Fruit fly (Drosophila melanogaster) whole organism, embryonic: ENCODE measurements around the gene loqs.

Experiments used
- Bgb ChIP-seq: fragments of 200-800 bp; sonication (Bioruptor generic); IDR thresholded peaks from 2 replicates; pipeline ENCODE4 v1.3.6; 2022; ENCODE audit warnings: missing biosample characterization, missing genetic modification characterization; ENCODE audit not compliant: partially characterized antibody
- BtbVII ChIP-seq: fragments of 200-800 bp; sonication (Bioruptor generic); optimal IDR thresholded peaks from 3 replicates; lab custom pipeline; 2017; ENCODE audit warnings: missing biosample characterization, mild to moderate bottlenecking, missing genetic modification characterization
- CG1024 ChIP-seq: fragments of 200-800 bp; sonication (Bioruptor generic); IDR thresholded peaks from 2 replicates; pipeline ENCODE4 v1.3.6; 2022; ENCODE audit warnings: missing biosample characterization, missing genetic modification characterization
- CG11085 ChIP-seq: fragments of 200-800 bp; sonication (Bioruptor generic); IDR thresholded peaks from 2 replicates; pipeline ENCODE4 v1.3.6; 2022; ENCODE audit warnings: missing biosample characterization, missing genetic modification characterization
- CG12155 ChIP-seq: fragments of 200-800 bp; sonication (Bioruptor generic); optimal IDR thresholded peaks from 3 replicates; lab custom pipeline; 2016; ENCODE audit warnings: missing biosample characterization, missing genetic modification characterization
- CG14667 ChIP-seq: fragments of 200-800 bp; sonication (Bioruptor generic); IDR thresholded peaks from 2 replicates; pipeline ENCODE4 v1.3.6; 2022; ENCODE audit warnings: missing biosample characterization, missing genetic modification characterization
- CG1647 ChIP-seq: fragments of 200-800 bp; sonication (Bioruptor generic); optimal IDR thresholded peaks from 3 replicates; lab custom pipeline; 2016; ENCODE audit warnings: missing biosample characterization, missing genetic modification characterization
- CG18476 ChIP-seq: fragments of 200-800 bp; sonication (Bioruptor generic); optimal IDR thresholded peaks from 2 replicates; lab custom pipeline; 2016; ENCODE audit warnings: missing biosample characterization, mild to moderate bottlenecking, missing genetic modification characterization
- CG2116 ChIP-seq: fragments of 200-800 bp; sonication (Bioruptor generic); optimal IDR thresholded peaks from 3 replicates; lab custom pipeline; 2018; ENCODE audit warnings: missing biosample characterization, mild to moderate bottlenecking, missing genetic modification characterization
- CG31388 ChIP-seq: fragments of 200-800 bp; sonication (Bioruptor generic); optimal IDR thresholded peaks from 2 replicates; lab custom pipeline; 2016; ENCODE audit warnings: missing biosample characterization, missing genetic modification characterization
- CG31441 ChIP-seq: fragments of 200-800 bp; sonication (Bioruptor generic); IDR thresholded peaks from 2 replicates; pipeline ENCODE4 v1.3.6; 2022; ENCODE audit warnings: missing biosample characterization, missing genetic modification characterization
- CG32772 ChIP-seq: fragments of 200-800 bp; sonication (Bioruptor generic); IDR thresholded peaks from 2 replicates; pipeline ENCODE4 v1.3.6; 2022; ENCODE audit warnings: missing biosample characterization, missing genetic modification characterization
- CG4360 ChIP-seq: fragments of 200-800 bp; sonication (Bioruptor generic); IDR thresholded peaks from 2 replicates; pipeline ENCODE4 v1.3.6; 2022; ENCODE audit warnings: missing biosample characterization, missing genetic modification characterization
- CG4424 ChIP-seq: fragments of 200-800 bp; sonication (Bioruptor generic); optimal IDR thresholded peaks from 3 replicates; lab custom pipeline; 2016; ENCODE audit warnings: missing biosample characterization, missing genetic modification characterization
- CG6683 ChIP-seq: fragments of 200-800 bp; sonication (Bioruptor generic); optimal IDR thresholded peaks from 2 replicates; lab custom pipeline; 2017; ENCODE audit warnings: missing biosample characterization, mild to moderate bottlenecking, missing genetic modification characterization, missing genetic modification reagents
- CG7963 ChIP-seq: fragments of 200-800 bp; sonication (Bioruptor generic); IDR thresholded peaks from 3 replicates; pipeline ENCODE4 v1.3.6; 2022; ENCODE audit warnings: missing biosample characterization, missing genetic modification characterization; ENCODE audit not compliant: partially characterized antibody
- CG9437 ChIP-seq: fragments of 200-800 bp; sonication (Bioruptor generic); optimal IDR thresholded peaks from 2 replicates; lab custom pipeline; 2018; ENCODE audit warnings: missing biosample characterization, mild to moderate bottlenecking, missing genetic modification characterization
- CG9609 ChIP-seq: fragments of 200-800 bp; sonication (Bioruptor generic); optimal IDR thresholded peaks from 3 replicates; lab custom pipeline; 2016; ENCODE audit warnings: missing biosample characterization, missing genetic modification characterization
- CG9876 ChIP-seq: fragments of 200-800 bp; sonication (Bioruptor generic); optimal IDR thresholded peaks from 2 replicates; lab custom pipeline; 2016; ENCODE audit warnings: missing biosample characterization, missing genetic modification characterization
- CTCF ChIP-seq: fragments of 200-800 bp; sonication (Bioruptor generic); optimal IDR thresholded peaks from 2 replicates; lab custom pipeline; 2017; ENCODE audit warnings: missing biosample characterization, mild to moderate bottlenecking, missing genetic modification characterization, moderate library complexity
- Dbx ChIP-seq: fragments of 200-800 bp; sonication (Bioruptor generic); IDR thresholded peaks from 3 replicates; pipeline ENCODE4 v1.3.6; 2022; ENCODE audit warnings: missing biosample characterization, missing genetic modification characterization
- Dref ChIP-seq: fragments of 200-800 bp; sonication (Bioruptor generic); IDR thresholded peaks from 2 replicates; pipeline ENCODE4 v1.3.6; 2022; ENCODE audit warnings: missing biosample characterization, missing genetic modification characterization
- ERR ChIP-seq: fragments of 200-800 bp; sonication (Bioruptor generic); optimal IDR thresholded peaks from 2 replicates; lab custom pipeline; 2016; ENCODE audit warnings: missing biosample characterization, missing genetic modification characterization
- Fer2 ChIP-seq: fragments of 200-800 bp; sonication (Bioruptor generic); optimal IDR thresholded peaks from 2 replicates; lab custom pipeline; 2018; ENCODE audit warnings: missing biosample characterization, mild to moderate bottlenecking, missing genetic modification characterization, moderate library complexity
- Gug ChIP-seq: fragments of 200-800 bp; sonication (Bioruptor generic); IDR thresholded peaks from 4 replicates; pipeline ENCODE4 v1.3.6; 2022; ENCODE audit warnings: missing biosample characterization, missing genetic modification characterization
- H15 ChIP-seq: fragments of 200-800 bp; sonication (Bioruptor generic); IDR thresholded peaks from 3 replicates; pipeline ENCODE4 v1.3.6; 2022; ENCODE audit warnings: missing biosample characterization, missing genetic modification characterization
- HLH3B ChIP-seq: fragments of 200-800 bp; sonication (Bioruptor generic); IDR thresholded peaks from 2 replicates; pipeline ENCODE4 v1.3.6; 2022; ENCODE audit warnings: missing biosample characterization, missing genetic modification characterization
- Hr39 ChIP-seq: fragments of >200 bp; optimal IDR thresholded peaks from 2 replicates; lab custom pipeline; 2017
- Hr78 ChIP-seq, 2 experiments: fragments of 200-800 bp in 1 of 2; fragments of >200 bp in 1 of 2; sonication (Bioruptor generic) in 1 of 2; optimal IDR thresholded peaks; 2 replicates each; lab custom pipeline; 2017 to 2019; ENCODE audit warnings: missing biosample characterization in 2 of 2, missing genetic modification characterization in 2 of 2, mild to moderate bottlenecking in 1 of 2, moderate library complexity in 1 of 2
- Mad ChIP-seq: fragments of 200-800 bp; sonication (Bioruptor generic); optimal IDR thresholded peaks from 2 replicates; lab custom pipeline; 2016; ENCODE audit warnings: missing biosample characterization, missing genetic modification characterization
- Meics ChIP-seq: fragments of 200-800 bp; sonication (Bioruptor generic); optimal IDR thresholded peaks from 2 replicates; lab custom pipeline; 2017; ENCODE audit warnings: missing biosample characterization, mild to moderate bottlenecking, missing genetic modification characterization
- Mes4 ChIP-seq: fragments of 200-800 bp; sonication (Bioruptor generic); optimal IDR thresholded peaks from 2 replicates; lab custom pipeline; 2016; ENCODE audit warnings: missing biosample characterization, missing genetic modification characterization
- NK7.1 ChIP-seq: fragments of 200-800 bp; sonication (Bioruptor generic); optimal IDR thresholded peaks from 3 replicates; lab custom pipeline; 2016; ENCODE audit warnings: missing biosample characterization, missing genetic modification characterization
- Oaz ChIP-seq: fragments of 200-800 bp; sonication (Bioruptor generic); IDR thresholded peaks from 2 replicates; pipeline ENCODE4 v1.3.6; 2022; ENCODE audit warnings: missing biosample characterization, missing genetic modification characterization
- ato ChIP-seq: fragments of 200-800 bp; sonication (Bioruptor generic); IDR thresholded peaks from 2 replicates; pipeline ENCODE4 v1.3.6; 2022; ENCODE audit warnings: missing biosample characterization, missing genetic modification characterization; ENCODE audit not compliant: partially characterized antibody
- cas ChIP-seq: fragments of 200-800 bp; sonication (Bioruptor generic); IDR thresholded peaks from 2 replicates; pipeline ENCODE4 v1.3.6; 2022; ENCODE audit warnings: missing biosample characterization, missing genetic modification characterization
- chif ChIP-seq, 2 experiments: fragments of 200-800 bp; sonication (Bioruptor generic); optimal IDR thresholded peaks; 3 replicates each; lab custom pipeline; 2016; ENCODE audit warnings: missing biosample characterization in 2 of 2, missing genetic modification characterization in 2 of 2
- dmrt11E ChIP-seq: fragments of 200-800 bp; sonication (Bioruptor generic); optimal IDR thresholded peaks from 3 replicates; lab custom pipeline; 2018; ENCODE audit warnings: missing biosample characterization, mild to moderate bottlenecking, missing genetic modification characterization, moderate library complexity
- eve ChIP-seq, 2 experiments: fragments of >200 bp; optimal IDR thresholded peaks; 2 replicates each; lab custom pipeline; 2017; ENCODE audit warnings: missing biosample characterization in 2 of 2, missing genetic modification characterization in 2 of 2
- eyg ChIP-seq: fragments of 200-800 bp; sonication (Bioruptor generic); optimal IDR thresholded peaks from 3 replicates; lab custom pipeline; 2016; ENCODE audit warnings: missing biosample characterization, missing genetic modification characterization
- gsb-n ChIP-seq: fragments of 200-800 bp; sonication (Bioruptor generic); optimal IDR thresholded peaks from 3 replicates; lab custom pipeline; 2018; ENCODE audit warnings: missing biosample characterization, mild to moderate bottlenecking, missing genetic modification characterization
- kah ChIP-seq: fragments of 200-800 bp; sonication (Bioruptor generic); optimal IDR thresholded peaks from 2 replicates; lab custom pipeline; 2018; ENCODE audit warnings: missing biosample characterization, mild to moderate bottlenecking, missing genetic modification characterization
- odd ChIP-seq: fragments of 200-800 bp; sonication (Bioruptor generic); optimal IDR thresholded peaks from 2 replicates; lab custom pipeline; 2017; ENCODE audit warnings: missing biosample characterization, mild to moderate bottlenecking, missing genetic modification characterization
- pfk ChIP-seq: fragments of 200-800 bp; sonication (Bioruptor generic); optimal IDR thresholded peaks from 2 replicates; lab custom pipeline; 2018; ENCODE audit warnings: missing biosample characterization, mild to moderate bottlenecking, missing genetic modification characterization, moderate library complexity
- repo ChIP-seq: fragments of 200-800 bp; sonication (Bioruptor generic); optimal IDR thresholded peaks from 2 replicates; lab custom pipeline; 2016; ENCODE audit warnings: missing biosample characterization, missing genetic modification characterization
- seq ChIP-seq: fragments of 200-800 bp; sonication (Bioruptor generic); IDR thresholded peaks from 2 replicates; pipeline ENCODE4 v1.3.6; 2022; ENCODE audit warnings: missing biosample characterization, missing genetic modification characterization
- shn ChIP-seq: fragments of 200-800 bp; sonication (Bioruptor generic); optimal IDR thresholded peaks from 3 replicates; lab custom pipeline; 2016; ENCODE audit warnings: missing biosample characterization, missing genetic modification characterization
- sima ChIP-seq: fragments of 200-800 bp; sonication (Bioruptor generic); optimal IDR thresholded peaks from 2 replicates; lab custom pipeline; 2016; ENCODE audit warnings: missing biosample characterization, missing genetic modification characterization
- tap ChIP-seq: fragments of 200-800 bp; optimal IDR thresholded peaks from 3 replicates; lab custom pipeline; 2019; ENCODE audit warnings: missing biosample characterization, mild to moderate bottlenecking, missing genetic modification characterization, moderate library complexity
- wdn ChIP-seq: fragments of 200-800 bp; sonication (Bioruptor generic); IDR thresholded peaks from 2 replicates; pipeline ENCODE4 v1.3.6; 2022; ENCODE audit warnings: missing biosample characterization, missing genetic modification characterization
- zfh2 ChIP-seq: fragments of 200-800 bp; sonication (Bioruptor generic); optimal IDR thresholded peaks from 2 replicates; lab custom pipeline; 2016; ENCODE audit warnings: missing biosample characterization, missing genetic modification characterization

Gene loqs

dm6 chr2L:13373435-13374242 lies 8.8 kb upstream of the loqs start, which contains the start of the genes Bdp1 and CG6565 (continued):
- TF ChIP-seq repo (GFP tag; lab: Kevin White, UChicago) (peak; percentile 96), ato (GFP tag; lab: Robert Waterston, UW) (no peak), dmrt11E (tag; lab: Kevin White, UChicago) (peak; percentile 98), shn (GFP tag; lab: Kevin White, UChicago) (peak; percentile 99), Bgb (GFP tag; lab: Robert Waterston, UW) (0 out of 2 replicates have a peak, but pooled peaks have one; percentile 19), kah (GFP tag; lab: Kevin White, UChicago) (peak; percentile 79), seq (GFP tag; lab: Robert Waterston, UW) (peak; percentile 93), eve (GFP tag; optimal IDR thresholded peaks at IDR 0.05; lab: Kevin White, UChicago) (peak in 1 of 2 experiments; percentile 90), CG11085 (peak; percentile 93), cas (GFP tag; lab: Robert Waterston, UW) (peak; percentile 89), CG2116 (GFP tag; lab: Kevin White, UChicago) (peak; percentile 87), Hr78 (GFP tag; optimal IDR thresholded peaks at IDR 0.05; lab: Kevin White, UChicago) (no peak), CG9609 (GFP tag; lab: Kevin White, UChicago) (peak; percentile 99), Dref (GFP tag; lab: Robert Waterston, UW) (peak; percentile 26; the same call in 1 of the 2 replicates), CG1024 (GFP tag; lab: Robert Waterston, UW) (peak; percentile 76), eyg (GFP tag; lab: Kevin White, UChicago) (peak; percentile 95), CG9437 (peak; percentile 94), HLH3B (GFP tag; lab: Robert Waterston, UW) (peak; percentile 92), Hr39 (no peak), CG14667 (peak; percentile 91), CG32772 (peak; percentile 96), Mes4 (GFP tag; lab: Kevin White, UChicago) (peak; percentile 97), CG6683 (GFP tag; lab: Kevin White, UChicago) (peak; percentile 86), CG12155 (GFP tag; lab: Kevin White, UChicago) (peak; percentile 97), zfh2 (GFP tag; lab: Kevin White, UChicago) (peak; percentile 99), CG18476 (GFP tag; lab: Kevin White, UChicago) (peak; percentile 97), chif (GFP tag; optimal IDR thresholded peaks at IDR 0.05; lab: Kevin White, UChicago) (peak; percentile 98 to 99), CG4360 (GFP tag; lab: Robert Waterston, UW) (peak; percentile 48; the same call in 1 of the 2 replicates), ERR (GFP tag; lab: Kevin White, UChicago) (peak; percentile 95), Meics (GFP tag; lab: Kevin White, UChicago) (peak; percentile 96), gsb-n (tag; lab: Kevin White, UChicago) (peak; percentile 96), CG9876 (GFP tag; lab: Kevin White, UChicago) (peak; percentile 97), wdn (peak; percentile 86), Oaz (GFP tag; lab: Robert Waterston, UW) (peak; percentile 86), sima (GFP tag; lab: Kevin White, UChicago) (peak; percentile 91), CG4424 (GFP tag; lab: Kevin White, UChicago) (peak; percentile 99), odd (GFP tag; lab: Kevin White, UChicago) (peak; percentile 90), Mad (GFP tag; lab: Kevin White, UChicago) (peak; percentile 97), pfk (peak; percentile 44), NK7.1 (GFP tag; lab: Kevin White, UChicago) (peak; percentile 95), tap (tag; lab: Kevin White, UChicago) (peak; percentile 75), CG1647 (GFP tag; lab: Kevin White, UChicago) (peak; percentile 98), CTCF (GFP tag; lab: Kevin White, UChicago) (peak; percentile 50), Gug (peak; percentile 98), Fer2 (peak; percentile 93), CG31441 (GFP tag; lab: Robert Waterston, UW) (peak; percentile 98), BtbVII (GFP tag; lab: Kevin White, UChicago) (peak; percentile 93), Dbx (GFP tag; lab: Robert Waterston, UW) (peak; percentile 97), CG31388 (GFP tag; lab: Kevin White, UChicago) (peak; percentile 95), H15 (GFP tag; lab: Robert Waterston, UW) (peak; percentile 93), CG7963 (GFP tag; lab: Robert Waterston, UW) (no peak)
